Worm (Caenorhabditis elegans) whole organism, midembryonic: ENCODE measurements around the gene srm-6.

Experiments
- ref-1 ChIP-seq: fragments of 200-800 bp; sonication (Bioruptor generic); conservative IDR thresholded peaks from 2 replicates; pipeline ENCODE4 v1.3.6; 2022; ENCODE audit warnings: missing genetic modification reagents, missing genetic modification characterization, missing compliant biosample characterization
- tab-1 ChIP-seq: fragments of 200-800 bp; sonication (Bioruptor generic); IDR thresholded peaks from 2 replicates; pipeline ENCODE4 v1.3.6; 2022; ENCODE audit warnings: missing genetic modification characterization, missing compliant biosample characterization

ce11 chrV:14350498-14350897, 13.7 kb downstream of the srm-6 start:
- TF ChIP-seq tab-1 (GFP tag; lab: Robert Waterston, UW) = no peak
- no peak for TF ChIP-seq ref-1 (GFP tag; lab: Robert Waterston, UW)
